Fruit fly (Drosophila melanogaster) whole organism, adult: ENCODE measurements around the gene dy.

Experiments
- CG12768 ChIP-seq: fragments of 200-800 bp; sonication (Bioruptor generic); optimal IDR thresholded peaks from 2 replicates; lab custom pipeline; 2017; ENCODE audit warnings: missing biosample characterization, missing genetic modification characterization, mild to moderate bottlenecking, moderate library complexity, missing genetic modification reagents
- CG5204 ChIP-seq: fragments of 200-800 bp; sonication (Bioruptor generic); optimal IDR thresholded peaks from 2 replicates; lab custom pipeline; 2016; ENCODE audit warnings: missing biosample characterization, missing genetic modification characterization
- Clk ChIP-seq: fragments of 200-800 bp; sonication (Bioruptor generic); optimal IDR thresholded peaks from 2 replicates; lab custom pipeline; 2017; ENCODE audit warnings: missing biosample characterization, missing genetic modification characterization
- bab1 ChIP-seq: fragments of 200-800 bp; sonication (Bioruptor generic); optimal IDR thresholded peaks from 3 replicates; lab custom pipeline; 2019; ENCODE audit warnings: missing biosample characterization, mild to moderate bottlenecking, missing genetic modification characterization, moderate library complexity
- kay ChIP-seq: fragments of 200-800 bp; sonication (Bioruptor generic); peaks from one replicate; lab custom pipeline; 2016; ENCODE audit warnings: missing biosample characterization, missing genetic modification characterization, borderline replicate concordance
- pad ChIP-seq: fragments of 200-800 bp; sonication (Bioruptor generic); optimal IDR thresholded peaks from 3 replicates; lab custom pipeline; 2017; ENCODE audit warnings: missing biosample characterization, missing genetic modification characterization, mild to moderate bottlenecking, moderate library complexity, missing genetic modification reagents

DNA sequence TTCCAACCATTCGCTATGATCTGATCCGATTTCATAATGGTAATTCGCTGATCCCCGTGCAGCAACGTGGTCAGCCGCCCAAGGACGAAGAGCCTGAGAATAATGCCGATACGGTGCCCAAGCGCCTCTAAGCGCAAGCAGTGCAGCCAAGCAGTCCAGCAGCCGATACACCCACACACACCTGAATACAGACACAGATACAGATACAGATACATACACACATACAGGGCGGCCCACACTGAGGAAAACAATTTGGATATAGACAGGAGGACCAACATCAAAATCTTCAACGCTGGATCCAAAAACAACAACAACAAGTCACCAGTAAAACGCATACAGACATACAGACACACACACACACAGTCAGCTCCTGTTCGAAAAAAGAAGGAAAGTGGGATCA, 21.3 kb upstream of the dy start:
- TF ChIP-seq bab1 (GFP tag; lab: Kevin White, UChicago) (no peak), CG5204 (GFP tag; lab: Kevin White, UChicago) (no peak), Clk (GFP tag; lab: Kevin White, UChicago) (no peak), CG12768 (GFP tag; lab: Kevin White, UChicago) (no peak), pad (GFP tag; lab: Kevin White, UChicago) (no peak), kay (GFP tag; lab: Kevin White, UChicago) (no peak)
